Worm (Caenorhabditis elegans) whole organism, L1 larva: ENCODE results near the gene F28H7.8.
A peak's percentile ranks its signal among the peaks of the same experiment; 100 is the strongest.

Experiments
- C34B4.2 ChIP-seq: sonication (generic microtip); optimal IDR thresholded peaks from 2 replicates; lab custom pipeline; 2017; ENCODE audit warnings: mild to moderate bottlenecking, missing genetic modification characterization, missing compliant biosample characterization
- F16B12.6 ChIP-seq: fragments of 150-350 bp; optimal IDR thresholded peaks from 2 replicates; lab custom pipeline; 2014; ENCODE audit warnings: missing biosample characterization, missing genetic modification characterization
- aha-1 ChIP-seq: fragments of 150-350 bp; optimal IDR thresholded peaks from 2 replicates; lab custom pipeline; 2014; ENCODE audit warnings: missing biosample characterization, missing genetic modification characterization
- alr-1 ChIP-seq: fragments of 200-800 bp; sonication (Bioruptor generic); optimal IDR thresholded peaks from 2 replicates; lab custom pipeline; 2018; ENCODE audit warnings: borderline replicate concordance, mild to moderate bottlenecking, missing genetic modification characterization, missing compliant biosample characterization
- aly-2 ChIP-seq: fragments of 150-350 bp; optimal IDR thresholded peaks from 2 replicates; lab custom pipeline; 2014; ENCODE audit warnings: missing biosample characterization, missing genetic modification characterization
- ama-1 ChIP-seq: fragments of 150-350 bp; optimal IDR thresholded peaks from 2 replicates; lab custom pipeline; 2014
- blmp-1 ChIP-seq: fragments of 150-350 bp; optimal IDR thresholded peaks from 2 replicates; lab custom pipeline; 2014; ENCODE audit warnings: missing biosample characterization, missing genetic modification characterization
- ceh-8 ChIP-seq: fragments of 200-800 bp; sonication (Bioruptor generic); optimal IDR thresholded peaks from 2 replicates; lab custom pipeline; 2018; ENCODE audit warnings: mild to moderate bottlenecking, missing genetic modification characterization, moderate library complexity, missing compliant biosample characterization
- dpl-1 ChIP-seq, 3 experiments: fragments of 150-350 bp in 2 of 3; sonication (generic microtip) in 1 of 3; optimal IDR thresholded peaks; 2 replicates each; lab custom pipeline; 2014 to 2017; ENCODE audit warnings: missing biosample characterization in 3 of 3, missing genetic modification characterization in 3 of 3, missing genetic modification reagents in 3 of 3
- efl-1 ChIP-seq, 4 experiments: fragments of 150-350 bp; optimal IDR thresholded peaks in 3 of 4; peaks in 1 of 4; 1 replicate in 1 of 4; 2 replicates in 3 of 4; lab custom pipeline; 2014; ENCODE audit warnings: missing biosample characterization in 2 of 4, missing genetic modification characterization in 2 of 4, missing genetic modification reagents in 2 of 4
- egl-13 ChIP-seq: sonication (generic microtip); optimal IDR thresholded peaks from 2 replicates; lab custom pipeline; 2016; ENCODE audit warnings: missing genotype, missing genetic modification reagents, missing genetic modification characterization, missing compliant biosample characterization
- elt-2 ChIP-seq: sonication (generic microtip); optimal IDR thresholded peaks from 2 replicates; lab custom pipeline; 2016; ENCODE audit warnings: missing genetic modification characterization, mild to moderate bottlenecking, inconsistent platforms, missing compliant biosample characterization, missing genetic modification reagents
- ets-5 ChIP-seq: fragments of 200-800 bp; sonication (Bioruptor generic); IDR thresholded peaks from 2 replicates; pipeline ENCODE4 v1.3.6; 2022; ENCODE audit warnings: missing genetic modification characterization, missing compliant biosample characterization
- fkh-4 ChIP-seq: sonication (generic microtip); optimal IDR thresholded peaks from 2 replicates; lab custom pipeline; 2016; ENCODE audit warnings: missing compliant biosample characterization, missing genetic modification characterization, borderline replicate concordance
- fkh-8 ChIP-seq: sonication (generic microtip); optimal IDR thresholded peaks from 2 replicates; lab custom pipeline; 2016; ENCODE audit warnings: mild to moderate bottlenecking, missing genetic modification characterization, missing compliant biosample characterization
- grh-1 ChIP-seq: fragments of 200-800 bp; sonication (Bioruptor generic); IDR thresholded peaks from 2 replicates; pipeline ENCODE4 v1.3.6; 2022; ENCODE audit warnings: missing genetic modification reagents, missing genetic modification characterization, missing compliant biosample characterization
- hlh-4 ChIP-seq: sonication (generic microtip); optimal IDR thresholded peaks from 2 replicates; lab custom pipeline; 2016; ENCODE audit warnings: mild to moderate bottlenecking, missing genetic modification characterization, missing compliant biosample characterization
- isw-1 ChIP-seq: fragments of 200-800 bp; sonication (Bioruptor generic); IDR thresholded peaks from 2 replicates; pipeline ENCODE4 v1.3.6; 2022; ENCODE audit warnings: missing genetic modification characterization, missing compliant biosample characterization
- jun-1 ChIP-seq: fragments of 150-350 bp; optimal IDR thresholded peaks from 2 replicates; lab custom pipeline; 2014; ENCODE audit warnings: missing biosample characterization, missing genetic modification reagents, missing genetic modification characterization
- lin-14 ChIP-seq: fragments of 200-800 bp; sonication (Bioruptor generic); optimal IDR thresholded peaks from 2 replicates; lab custom pipeline; 2018; ENCODE audit warnings: mild to moderate bottlenecking, missing genetic modification characterization, moderate library complexity, missing compliant biosample characterization
- lin-35 ChIP-seq, 2 experiments: fragments of 150-350 bp; optimal IDR thresholded peaks; 2 replicates each; lab custom pipeline; 2014; ENCODE audit warnings: missing biosample characterization in 2 of 2, missing genetic modification characterization in 2 of 2, missing genetic modification reagents in 2 of 2
- lir-3 ChIP-seq: sonication (generic microtip); optimal IDR thresholded peaks from 2 replicates; lab custom pipeline; 2016; ENCODE audit warnings: mild to moderate bottlenecking, missing genetic modification characterization, moderate library complexity, missing compliant biosample characterization; ENCODE audit not compliant: poor library complexity
- lsy-2 ChIP-seq, 2 experiments: fragments of 150-350 bp; optimal IDR thresholded peaks; 2 replicates each; lab custom pipeline; 2014; ENCODE audit warnings: missing biosample characterization in 2 of 2, missing genetic modification characterization in 2 of 2
- mab-9 ChIP-seq: fragments of 200-800 bp; sonication (Bioruptor generic); IDR thresholded peaks from 2 replicates; pipeline ENCODE4 v1.3.6; 2022; ENCODE audit warnings: missing genetic modification reagents, missing genetic modification characterization, missing compliant biosample characterization
- mep-1 ChIP-seq: fragments of 150-350 bp; optimal IDR thresholded peaks from 2 replicates; lab custom pipeline; 2014; ENCODE audit warnings: missing biosample characterization, missing genetic modification characterization
- nhr-20 ChIP-seq: sonication (generic microtip); optimal IDR thresholded peaks from 2 replicates; lab custom pipeline; 2016; ENCODE audit warnings: mild to moderate bottlenecking, missing genetic modification characterization, missing compliant biosample characterization
- nhr-76 ChIP-seq: sonication (generic microtip); optimal IDR thresholded peaks from 2 replicates; lab custom pipeline; 2017; ENCODE audit warnings: missing biosample characterization, missing genetic modification characterization
- nhr-85 ChIP-seq: sonication (generic microtip); peaks from one replicate; lab custom pipeline; 2016; ENCODE audit warnings: missing genetic modification characterization, inconsistent platforms, missing compliant biosample characterization
- rnt-1 ChIP-seq: sonication (generic microtip); optimal IDR thresholded peaks from 2 replicates; lab custom pipeline; 2016; ENCODE audit warnings: mild to moderate bottlenecking, missing genetic modification characterization, moderate library complexity, missing compliant biosample characterization
- skn-1 ChIP-seq: fragments of 150-350 bp; optimal IDR thresholded peaks from 2 replicates; lab custom pipeline; 2014; ENCODE audit warnings: missing biosample characterization, missing genetic modification characterization
- snpc-4 ChIP-seq: fragments of 150-350 bp; optimal IDR thresholded peaks from 2 replicates; lab custom pipeline; 2014; ENCODE audit warnings: missing biosample characterization, missing genetic modification characterization
- tbx-2 ChIP-seq: sonication (generic microtip); optimal IDR thresholded peaks from 2 replicates; lab custom pipeline; 2016; ENCODE audit warnings: missing genetic modification characterization, missing compliant biosample characterization
- unc-130 ChIP-seq: fragments of 150-350 bp; optimal IDR thresholded peaks from 2 replicates; lab custom pipeline; 2017; ENCODE audit warnings: missing biosample characterization, missing genetic modification characterization, inconsistent platforms
- unc-86 ChIP-seq: sonication (generic microtip); optimal IDR thresholded peaks from 2 replicates; lab custom pipeline; 2016; ENCODE audit warnings: missing genetic modification characterization, missing compliant biosample characterization
- vab-15 ChIP-seq: sonication (generic microtip); optimal IDR thresholded peaks from 2 replicates; lab custom pipeline; 2017; ENCODE audit warnings: missing genotype, mild to moderate bottlenecking, missing genetic modification characterization, missing compliant biosample characterization

The F28H7.8 gene

ce11 chrV:10770026-10770425 is 11.3 kb downstream of the F28H7.8 start, which contains the start of the genes D1054.1 and pas-2:
TSS of gene D1054.1 (minus strand) at chrV:10770217.
TSS of gene pas-2 (plus strand) at chrV:10770368.
- TF ChIP-seq efl-1 (optimal IDR thresholded peaks at IDR 0.05; lab: Kevin White, UChicago) (peak in 1 of 2 experiments; percentile 24), efl-1 (GFP tag; optimal IDR thresholded peaks at IDR 0.05 in 1 of 2; lab: Kevin White, UChicago) (peak in 1 of 2 experiments; percentile 3), lin-35 (GFP tag; optimal IDR thresholded peaks at IDR 0.05; lab: Kevin White, UChicago) (peak; percentile 22 to 34), dpl-1 (GFP tag; optimal IDR thresholded peaks at IDR 0.05; lab: Kevin White, UChicago) (peak in 2 of 3 experiments; percentile 1 to 37), mep-1 (peak; percentile 45), lin-14 (GFP tag; lab: Kevin White, UChicago) (peak; percentile 54), lsy-2 (tag; optimal IDR thresholded peaks at IDR 0.05; lab: Kevin White, UChicago) (peak in 1 of 2 experiments; percentile 41), nhr-85 (no peak), skn-1 (peak; percentile 92), snpc-4 (tag; lab: Kevin White, UChicago) (peak; percentile 19), unc-86 (tag; lab: Kevin White, UChicago) (no peak), fkh-8 (tag; lab: Kevin White, UChicago) (no peak), ama-1 (lab: Kevin White, UChicago) (no peak), blmp-1 (peak; percentile 45)

ce11 chrV:10771390-10771789 is 12.6 kb downstream of the F28H7.8 start, which contains the start of gene D1054.3:
TSS of gene D1054.3 (plus strand) at chrV:10771451.
- TF ChIP-seq fkh-4 (tag; lab: Kevin White, UChicago), result no peak
- TF ChIP-seq isw-1 (GFP tag; lab: Robert Waterston, UW), result no peak
- TF ChIP-seq lir-3 (tag; lab: Kevin White, UChicago), result no peak
- no peak for TF ChIP-seq grh-1 (GFP tag; lab: Robert Waterston, UW)
- TF ChIP-seq egl-13, result no peak
- TF ChIP-seq alr-1, result no peak
- TF ChIP-seq elt-2 (tag; lab: Kevin White, UChicago), result no peak
- no peak for TF ChIP-seq nhr-20 (tag; lab: Kevin White, UChicago)
- no peak for TF ChIP-seq lsy-2 (tag; optimal IDR thresholded peaks at IDR 0.05; lab: Kevin White, UChicago)
- TF ChIP-seq blmp-1, result no peak
- no peak for TF ChIP-seq nhr-76 (tag; lab: Kevin White, UChicago)
- TF ChIP-seq lin-14 (GFP tag; lab: Kevin White, UChicago), result no peak
- TF ChIP-seq ets-5 (GFP tag; lab: Robert Waterston, UW), result no peak
- no peak for TF ChIP-seq vab-15 (tag; lab: Kevin White, UChicago)
- TF ChIP-seq rnt-1 (tag; lab: Kevin White, UChicago), result no peak
- TF ChIP-seq hlh-4 (tag; lab: Kevin White, UChicago), result no peak
- TF ChIP-seq C34B4.2 (tag; lab: Kevin White, UChicago), result no peak

- TF ChIP-seq nhr-85, result peak; percentile 19
- no peak for TF ChIP-seq mab-9 (GFP tag; lab: Robert Waterston, UW)
- TF ChIP-seq, all 84 proteins: peak for 1
These were observed 14.5 kb downstream of the F28H7.8 start for ce11 chrV:10773216-10773615.

ce11 chrV:10776528-10777055 is 17.8 kb downstream of the F28H7.8 start, which contains the start of gene D1054.5:
TSS of gene D1054.5 (minus strand) at chrV:10776578.
- TF ChIP-seq jun-1 (tag; lab: Kevin White, UChicago), result peak; percentile 30
- TF ChIP-seq unc-130 (tag; lab: Kevin White, UChicago), result no peak
- TF ChIP-seq elt-2 (tag; lab: Kevin White, UChicago), result peak; percentile 94
- no peak for TF ChIP-seq ceh-8 (GFP tag; lab: Kevin White, UChicago)
- TF ChIP-seq, all 84 proteins: peak for 2

- TF ChIP-seq aha-1, result no peak
- no peak for TF ChIP-seq dpl-1 (GFP tag; optimal IDR thresholded peaks at IDR 0.05; lab: Kevin White, UChicago)
- no peak for TF ChIP-seq ets-5 (GFP tag; lab: Robert Waterston, UW)
- TF ChIP-seq F16B12.6 (tag; lab: Kevin White, UChicago), result no peak
- no peak for TF ChIP-seq tbx-2 (tag; lab: Kevin White, UChicago)
- TF ChIP-seq aly-2 (tag; lab: Kevin White, UChicago), result no peak
These were observed 25.3 kb downstream of the F28H7.8 start, which contains the start of gene D1054.8 for ce11 chrV:10784011-10784410. TSS of gene D1054.8 (plus strand) at chrV:10784311.
